Fruit fly (Drosophila melanogaster): ENCODE data around the gene CG16888.

CG16888 gene

dm6 chr2L:13780109-13780947, 32.7 kb downstream of the CG16888 start, which contains the start of the genes CG9008 and p38b (continued):
- no peak for TF ChIP-seq Jarid2 (GFP tag; optimal IDR thresholded peaks at IDR 0.05)
- peak; percentile 66 for TF ChIP-seq CG32532 (GFP tag; IDR thresholded peaks at IDR 0.05)
- TF ChIP-seq CG3726 (GFP tag; IDR thresholded peaks at IDR 0.05), result no peak
- peak; percentile 54 for TF ChIP-seq CG8281 (tag; optimal IDR thresholded peaks at IDR 0.05)
- TF ChIP-seq CG14441 (GFP tag; IDR thresholded peaks at IDR 0.05), result peak; percentile 44; the same call in 1 of the 2 replicates
- 0 out of 2 replicates have a peak, but pooled peaks have one; percentile 48 for TF ChIP-seq nerfin-2 (GFP tag; IDR thresholded peaks at IDR 0.05; ENCODE audit: partially characterized antibody)
- TF ChIP-seq CG17328 (GFP tag; IDR thresholded peaks at IDR 0.05), result peak; percentile 22; the same call in 1 of the 2 replicates
- TF ChIP-seq CG7987 (GFP tag; optimal IDR thresholded peaks at IDR 0.05), result no peak
- TF ChIP-seq aop (GFP tag; IDR thresholded peaks at IDR 0.05), result no peak
- 0 out of 2 replicates have a peak, but pooled peaks have one; percentile 38 for TF ChIP-seq Awh (GFP tag; IDR thresholded peaks at IDR 0.05)
- TF ChIP-seq Sry-β (GFP tag; optimal IDR thresholded peaks at IDR 0.05), result peak; percentile 28
- TF ChIP-seq dan (GFP tag; IDR thresholded peaks at IDR 0.05), result no peak
- no peak for TF ChIP-seq dati (GFP tag; IDR thresholded peaks at IDR 0.05)
- TF ChIP-seq dysf (GFP tag; IDR thresholded peaks at IDR 0.05), result peak; percentile 77
- no peak for TF ChIP-seq ac (GFP tag; optimal IDR thresholded peaks at IDR 0.05)
- TF ChIP-seq Xbp1 (GFP tag; optimal IDR thresholded peaks at IDR 0.05), result peak; percentile 75
- TF ChIP-seq CG9797 (GFP tag; optimal IDR thresholded peaks at IDR 0.05), result peak; percentile 8
- no peak for TF ChIP-seq emc (GFP tag; optimal IDR thresholded peaks at IDR 0.05)
- TF ChIP-seq Elba2 (GFP tag; optimal IDR thresholded peaks at IDR 0.05), result peak; percentile 33
- no peak for TF ChIP-seq CG3838 (GFP tag; optimal IDR thresholded peaks at IDR 0.05)
- TF ChIP-seq sr (GFP tag; IDR thresholded peaks at IDR 0.05), result peak; percentile 53; the same call in 2 of the 3 replicates
- no peak for TF ChIP-seq ERR (GFP tag; optimal IDR thresholded peaks at IDR 0.05)
- TF ChIP-seq CG7928 (GFP tag; optimal IDR thresholded peaks at IDR 0.05), result peak; percentile 49
- TF ChIP-seq CG15073 (GFP tag; optimal IDR thresholded peaks at IDR 0.05), result no peak
- no peak for TF ChIP-seq Atf-2 (GFP tag; optimal IDR thresholded peaks at IDR 0.05)
- peak; percentile 75 for TF ChIP-seq CG6765 (GFP tag; optimal IDR thresholded peaks at IDR 0.05)
- peak; percentile 84 for TF ChIP-seq CG18599 (GFP tag; optimal IDR thresholded peaks at IDR 0.05)
- no peak for TF ChIP-seq Gsc (GFP tag; IDR thresholded peaks at IDR 0.05)
- peak; percentile 58 for TF ChIP-seq ATbp (GFP tag; optimal IDR thresholded peaks at IDR 0.05)
- peak; percentile 53 for TF ChIP-seq trem (tag; optimal IDR thresholded peaks at IDR 0.05)
- peak; percentile 53 for TF ChIP-seq CG4617 (GFP tag; optimal IDR thresholded peaks at IDR 0.05; ENCODE audit: borderline replicate concordance)
- no peak for TF ChIP-seq Tbp (GFP tag; optimal IDR thresholded peaks at IDR 0.05)
- TF ChIP-seq grn (GFP tag; optimal IDR thresholded peaks at IDR 0.05), result peak; percentile 13
- TF ChIP-seq bab2 (GFP tag; optimal IDR thresholded peaks at IDR 0.05), result peak; percentile 46
- no peak for TF ChIP-seq p53 (GFP tag; optimal IDR thresholded peaks at IDR 0.05)
- TF ChIP-seq Fer1 (GFP tag; optimal IDR thresholded peaks at IDR 0.05), result peak; percentile 83
- peak; percentile 58 for TF ChIP-seq gfzf (GFP tag; optimal IDR thresholded peaks at IDR 0.05)
- TF ChIP-seq Mrtf (GFP tag; IDR thresholded peaks at IDR 0.05), result peak; percentile 53; the same call in 1 of the 3 replicates
- TF ChIP-seq CG3065 (GFP tag; optimal IDR thresholded peaks at IDR 0.05), result peak; percentile 27
- peak; percentile 74 for TF ChIP-seq tap (tag; optimal IDR thresholded peaks at IDR 0.05)
- TF ChIP-seq chif (GFP tag; optimal IDR thresholded peaks at IDR 0.05), result no peak
- peak; percentile 56; the same call in 1 of the 2 replicates for TF ChIP-seq Xrp1 (GFP tag; IDR thresholded peaks at IDR 0.05)
- TF ChIP-seq CG11560 (tag; IDR thresholded peaks at IDR 0.05), result no peak
- peak; percentile 57 for TF ChIP-seq CG3847 (GFP tag; IDR thresholded peaks at IDR 0.05)
- 0 out of 2 replicates have a peak, but pooled peaks have one; percentile 46 for TF ChIP-seq al (GFP tag; IDR thresholded peaks at IDR 0.05)
- peak; percentile 41 for TF ChIP-seq zfh2 (GFP tag; optimal IDR thresholded peaks at IDR 0.05)
- TF ChIP-seq H2.0 (GFP tag; IDR thresholded peaks at IDR 0.05), result no peak; the same call in 1 of the 2 replicates
- TF ChIP-seq Rfx (GFP tag; IDR thresholded peaks at IDR 0.05), result peak; percentile 68
- TF ChIP-seq Mes4 (GFP tag; optimal IDR thresholded peaks at IDR 0.05), result no peak
- peak; percentile 44 for TF ChIP-seq Sin3A (optimal IDR thresholded peaks at IDR 0.05)

All from whole organism, embryonic.